Worm (Caenorhabditis elegans) whole organism, L2 larva: ENCODE measurements around the gene smi-1.

Source experiments
- C34F6.9 ChIP-seq: fragments of 150-350 bp; optimal IDR thresholded peaks from 2 replicates; lab custom pipeline; 2014; ENCODE audit warnings: missing biosample characterization, missing genetic modification characterization
- F13H6.1 ChIP-seq: sonication (generic microtip); optimal IDR thresholded peaks from 2 replicates; lab custom pipeline; 2016; ENCODE audit warnings: missing genetic modification characterization, missing compliant biosample characterization
- R02D3.7 ChIP-seq: fragments of 150-350 bp; optimal IDR thresholded peaks from 2 replicates; lab custom pipeline; 2014; ENCODE audit warnings: missing biosample characterization, missing genetic modification characterization
- Y55F3AM.14 ChIP-seq: fragments of 200-800 bp; sonication (Bioruptor generic); optimal IDR thresholded peaks from 2 replicates; lab custom pipeline; 2018; ENCODE audit warnings: mild to moderate bottlenecking, missing genetic modification characterization, missing compliant biosample characterization
- ZK546.5 ChIP-seq: sonication (generic microtip); optimal IDR thresholded peaks from 2 replicates; lab custom pipeline; 2017; ENCODE audit warnings: missing biosample characterization, missing genetic modification characterization
- alr-1 ChIP-seq: fragments of 150-350 bp; optimal IDR thresholded peaks from 2 replicates; lab custom pipeline; 2014; ENCODE audit warnings: missing biosample characterization, missing genetic modification characterization
- aly-2 ChIP-seq: fragments of 150-350 bp; optimal IDR thresholded peaks from 2 replicates; lab custom pipeline; 2014; ENCODE audit warnings: missing biosample characterization, missing genetic modification characterization
- ama-1 ChIP-seq: fragments of 150-350 bp; optimal IDR thresholded peaks from 2 replicates; lab custom pipeline; 2018; ENCODE audit warnings: inconsistent platforms
- blmp-1 ChIP-seq: sonication (generic microtip); optimal IDR thresholded peaks from 2 replicates; lab custom pipeline; 2017; ENCODE audit warnings: missing genetic modification characterization, mild to moderate bottlenecking, missing compliant biosample characterization, antibody characterized with exemption, moderate library complexity; ENCODE audit not compliant: insufficient read depth
- ceh-16 ChIP-seq: fragments of 150-350 bp; optimal IDR thresholded peaks from 2 replicates; lab custom pipeline; 2014; ENCODE audit warnings: missing biosample characterization, missing genetic modification characterization
- ceh-82 ChIP-seq: fragments of 150-350 bp; optimal IDR thresholded peaks from 2 replicates; lab custom pipeline; 2014; ENCODE audit warnings: missing biosample characterization, missing genetic modification characterization
- crh-2 ChIP-seq: sonication (generic microtip); optimal IDR thresholded peaks from 2 replicates; lab custom pipeline; 2017; ENCODE audit warnings: missing biosample characterization, missing genetic modification characterization
- dmd-4 ChIP-seq: sonication (generic microtip); optimal IDR thresholded peaks from 2 replicates; lab custom pipeline; 2017; ENCODE audit warnings: missing biosample characterization, missing genetic modification characterization
- egl-27 ChIP-seq: sonication (generic microtip); optimal IDR thresholded peaks from 3 replicates; lab custom pipeline; 2017; ENCODE audit warnings: missing biosample characterization, missing genetic modification reagents, missing genetic modification characterization
- elt-1 ChIP-seq: fragments of 150-350 bp; optimal IDR thresholded peaks from 2 replicates; lab custom pipeline; 2014; ENCODE audit warnings: missing biosample characterization, missing genetic modification characterization
- elt-3 ChIP-seq: sonication (generic microtip); optimal IDR thresholded peaks from 2 replicates; lab custom pipeline; 2017; ENCODE audit warnings: missing biosample characterization, missing genetic modification characterization
- fos-1 ChIP-seq: fragments of 150-350 bp; optimal IDR thresholded peaks from 2 replicates; lab custom pipeline; 2014; ENCODE audit warnings: missing biosample characterization, missing genetic modification characterization
- gmeb-1 ChIP-seq: fragments of 150-350 bp; optimal IDR thresholded peaks from 2 replicates; lab custom pipeline; 2014; ENCODE audit warnings: missing biosample characterization, missing genetic modification characterization
- lin-11 ChIP-seq: fragments of 150-350 bp; sonication (generic microtip); optimal IDR thresholded peaks from 2 replicates; lab custom pipeline; 2014; ENCODE audit warnings: missing biosample characterization, missing genetic modification characterization, inconsistent platforms, mixed read lengths
- lin-13 ChIP-seq: fragments of 150-350 bp; optimal IDR thresholded peaks from 2 replicates; lab custom pipeline; 2014; ENCODE audit warnings: missing biosample characterization, missing genetic modification reagents, missing genetic modification characterization
- lin-39 ChIP-seq: fragments of 150-350 bp; optimal IDR thresholded peaks from 2 replicates; lab custom pipeline; 2014; ENCODE audit warnings: missing biosample characterization, missing genetic modification reagents, missing genetic modification characterization
- lsy-2 ChIP-seq, 2 experiments: fragments of 150-350 bp in 1 of 2; sonication (generic microtip) in 1 of 2; optimal IDR thresholded peaks; 2 replicates each; lab custom pipeline; 2014 to 2017; ENCODE audit warnings: missing biosample characterization in 2 of 2, missing genetic modification characterization in 2 of 2
- mab-5 ChIP-seq: fragments of 150-350 bp; optimal IDR thresholded peaks from 2 replicates; lab custom pipeline; 2014; ENCODE audit warnings: missing biosample characterization, missing genetic modification characterization
- mbf-1 ChIP-seq: sonication (generic microtip); optimal IDR thresholded peaks from 2 replicates; lab custom pipeline; 2017; ENCODE audit warnings: missing biosample characterization, missing genetic modification characterization
- mdl-1 ChIP-seq, 2 experiments: fragments of 150-350 bp in 1 of 2; sonication (generic microtip) in 1 of 2; optimal IDR thresholded peaks; 2 replicates each; lab custom pipeline; 2017; ENCODE audit warnings: missing biosample characterization in 2 of 2, missing genetic modification characterization in 2 of 2
- nhr-10 ChIP-seq: sonication (generic microtip); optimal IDR thresholded peaks from 2 replicates; lab custom pipeline; 2017; ENCODE audit warnings: missing biosample characterization, missing genetic modification characterization
- nhr-11 ChIP-seq: fragments of 150-350 bp; optimal IDR thresholded peaks from 2 replicates; lab custom pipeline; 2014; ENCODE audit warnings: missing biosample characterization, missing genetic modification characterization
- nhr-12 ChIP-seq: fragments of 150-350 bp; optimal IDR thresholded peaks from 2 replicates; lab custom pipeline; 2014; ENCODE audit warnings: missing biosample characterization, missing genetic modification characterization
- nhr-129 ChIP-seq: fragments of 150-350 bp; optimal IDR thresholded peaks from 2 replicates; lab custom pipeline; 2014; ENCODE audit warnings: missing biosample characterization, missing genetic modification characterization
- nhr-21 ChIP-seq: fragments of 150-350 bp; optimal IDR thresholded peaks from 2 replicates; lab custom pipeline; 2014; ENCODE audit warnings: missing biosample characterization, missing genetic modification characterization
- nhr-23 ChIP-seq: fragments of 150-350 bp; optimal IDR thresholded peaks from 2 replicates; lab custom pipeline; 2014; ENCODE audit warnings: missing biosample characterization, missing genetic modification reagents, missing genetic modification characterization
- nhr-237 ChIP-seq: fragments of 150-350 bp; optimal IDR thresholded peaks from 2 replicates; lab custom pipeline; 2014; ENCODE audit warnings: missing biosample characterization, missing genetic modification characterization
- nhr-25 ChIP-seq: fragments of 150-350 bp; sonication (generic microtip); optimal IDR thresholded peaks from 3 replicates; lab custom pipeline; 2014; ENCODE audit warnings: missing biosample characterization, missing genetic modification characterization
- nhr-6 ChIP-seq: fragments of 150-350 bp; optimal IDR thresholded peaks from 2 replicates; lab custom pipeline; 2014; ENCODE audit warnings: missing biosample characterization, missing genetic modification characterization
- nhr-77 ChIP-seq: fragments of 150-350 bp; optimal IDR thresholded peaks from 2 replicates; lab custom pipeline; 2014; ENCODE audit warnings: missing biosample characterization, missing genetic modification characterization
- peb-1 ChIP-seq: fragments of 150-350 bp; optimal IDR thresholded peaks from 2 replicates; lab custom pipeline; 2014; ENCODE audit warnings: missing biosample characterization, missing genetic modification characterization
- sem-4 ChIP-seq: fragments of 150-350 bp; optimal IDR thresholded peaks from 2 replicates; lab custom pipeline; 2014; ENCODE audit warnings: missing biosample characterization, missing genetic modification reagents, missing genetic modification characterization
- skn-1 ChIP-seq: sonication (generic microtip); optimal IDR thresholded peaks from 2 replicates; lab custom pipeline; 2017; ENCODE audit warnings: missing biosample characterization, missing genetic modification characterization
- sma-3 ChIP-seq: sonication (generic microtip); optimal IDR thresholded peaks from 2 replicates; lab custom pipeline; 2016; ENCODE audit warnings: missing genetic modification reagents, missing genetic modification characterization, missing compliant biosample characterization
- sma-9 ChIP-seq, 2 experiments: fragments of 150-350 bp in 1 of 2; sonication (generic microtip) in 1 of 2; optimal IDR thresholded peaks; 2 replicates each; lab custom pipeline; 2014 to 2016; ENCODE audit warnings: missing genetic modification characterization in 2 of 2, mild to moderate bottlenecking in 1 of 2, missing biosample characterization in 1 of 2, missing compliant biosample characterization in 1 of 2, missing genetic modification reagents in 1 of 2, moderate library complexity in 1 of 2
- snpc-4 ChIP-seq: fragments of 150-350 bp; optimal IDR thresholded peaks from 2 replicates; lab custom pipeline; 2014; ENCODE audit warnings: missing biosample characterization, missing genetic modification characterization
- unc-39 ChIP-seq: fragments of 150-350 bp; optimal IDR thresholded peaks from 2 replicates; lab custom pipeline; 2014; ENCODE audit warnings: missing biosample characterization, missing genetic modification characterization
- unc-55 ChIP-seq: fragments of 150-350 bp; sonication (generic microtip); optimal IDR thresholded peaks from 3 replicates; lab custom pipeline; 2014; ENCODE audit warnings: missing biosample characterization, missing genetic modification reagents, missing genetic modification characterization
- unc-62 ChIP-seq: fragments of 150-350 bp; optimal IDR thresholded peaks from 2 replicates; lab custom pipeline; 2014; ENCODE audit warnings: missing biosample characterization, missing genetic modification reagents, missing genetic modification characterization
- zag-1 ChIP-seq: fragments of 150-350 bp; optimal IDR thresholded peaks from 2 replicates; lab custom pipeline; 2014; ENCODE audit warnings: missing biosample characterization, missing genetic modification characterization
- ztf-1 ChIP-seq: fragments of 200-800 bp; sonication (Bioruptor generic); conservative IDR thresholded peaks from 2 replicates; pipeline ENCODE4 v1.3.6; 2022; ENCODE audit warnings: missing genetic modification characterization, missing compliant biosample characterization
- ztf-11 ChIP-seq: sonication (generic microtip); optimal IDR thresholded peaks from 2 replicates; lab custom pipeline; 2017; ENCODE audit warnings: missing biosample characterization, missing genetic modification characterization
- ztf-4 ChIP-seq: fragments of 150-350 bp; optimal IDR thresholded peaks from 2 replicates; lab custom pipeline; 2014; ENCODE audit warnings: missing biosample characterization, missing genetic modification characterization

smi-1 gene

ce11 chrIII:1923419-1924318 lies 45.5 kb downstream of the smi-1 start (continued):
- peak; percentile 85 for TF ChIP-seq zag-1 (tag; lab: Kevin White, UChicago)
- peak; percentile 64 for TF ChIP-seq ceh-82 (tag; lab: Kevin White, UChicago)
- TF ChIP-seq nhr-237 (tag; lab: Kevin White, UChicago) = peak; percentile 6
- TF ChIP-seq blmp-1 (tag; lab: Kevin White, UChicago) = peak; percentile 86
- TF ChIP-seq nhr-6 = peak; percentile 65
- no peak for TF ChIP-seq dmd-4 (tag; lab: Kevin White, UChicago)

- TF ChIP-seq gmeb-1 (tag; lab: Kevin White, UChicago) (peak; percentile 86), alr-1 (peak; percentile 19), unc-39 (no peak), C34F6.9 (peak; percentile 95), Y55F3AM.14 (GFP tag; lab: Kevin White, UChicago) (peak; percentile 100), ztf-11 (tag; lab: Kevin White, UChicago) (peak; percentile 41), ceh-16 (tag; lab: Kevin White, UChicago) (peak; percentile 87), ama-1 (lab: Kevin White, UChicago) (no peak), lin-11 (tag; lab: Kevin White, UChicago) (peak; percentile 85), ZK546.5 (tag; lab: Kevin White, UChicago) (peak; percentile 53), ztf-1 (GFP tag; lab: Robert Waterston, UW) (no peak), nhr-129 (tag; lab: Kevin White, UChicago) (peak; percentile 95), skn-1 (tag; lab: Kevin White, UChicago) (peak; percentile 92), lsy-2 (tag; optimal IDR thresholded peaks at IDR 0.05; lab: Kevin White, UChicago) (peak; percentile 80 to 95), aly-2 (no peak), sem-4 (tag; lab: Kevin White, UChicago) (peak; percentile 97), elt-3 (tag; lab: Kevin White, UChicago) (no peak), fos-1 (peak; percentile 97), sma-3 (GFP tag; lab: Kevin White, UChicago) (peak; percentile 99), blmp-1 (tag; lab: Kevin White, UChicago) (peak; percentile 98), ztf-4 (tag; lab: Kevin White, UChicago) (peak; percentile 94), dmd-4 (tag; lab: Kevin White, UChicago) (peak; percentile 34), lin-39 (tag; lab: Kevin White, UChicago) (no peak), nhr-21 (tag; lab: Kevin White, UChicago) (peak; percentile 99), nhr-10 (peak; percentile 54), nhr-12 (no peak), lin-13 (GFP tag; lab: Kevin White, UChicago) (peak; percentile 93), nhr-237 (tag; lab: Kevin White, UChicago) (peak; percentile 83), sma-9 (GFP tag; optimal IDR thresholded peaks at IDR 0.05; lab: Kevin White, UChicago) (peak; percentile 100), sma-9 (tag; optimal IDR thresholded peaks at IDR 0.05; lab: Kevin White, UChicago) (peak; percentile 100), snpc-4 (tag; lab: Kevin White, UChicago) (peak; percentile 77), nhr-11 (tag; lab: Kevin White, UChicago) (peak; percentile 36), elt-1 (tag; lab: Kevin White, UChicago) (peak; percentile 74), nhr-6 (peak; percentile 94), mab-5 (tag; lab: Kevin White, UChicago) (peak; percentile 96), zag-1 (tag; lab: Kevin White, UChicago) (peak; percentile 95), ceh-82 (tag; lab: Kevin White, UChicago) (peak; percentile 84), peb-1 (tag; lab: Kevin White, UChicago) (peak; percentile 97), mbf-1 (tag; lab: Kevin White, UChicago) (no peak), unc-55 (GFP tag; lab: Kevin White, UChicago) (peak; percentile 86), mdl-1 (tag; optimal IDR thresholded peaks at IDR 0.05; lab: Kevin White, UChicago) (peak; percentile 97 to 98), R02D3.7 (tag; lab: Kevin White, UChicago) (peak; percentile 46), nhr-77 (peak; percentile 86), egl-27 (tag; lab: Kevin White, UChicago) (peak; percentile 100), nhr-23 (no peak), F13H6.1 (tag; lab: Kevin White, UChicago) (peak; percentile 100), crh-2 (tag; lab: Kevin White, UChicago) (peak; percentile 97), nhr-25 (tag; lab: Kevin White, UChicago) (peak; percentile 99), unc-62 (peak; percentile 95)
- TF ChIP-seq, all 48 proteins: peak for 39
Observed at ce11 chrIII:1925048-1925537, 46.9 kb downstream of the smi-1 start.
